Fruit fly (Drosophila melanogaster) whole organism, embryonic: ENCODE measurements around the gene CG46430.

ENCODE experiments used
- BEAF-32 ChIP-seq: fragments of 200-800 bp; sonication (Bioruptor generic); optimal IDR thresholded peaks from 3 replicates; lab custom pipeline; 2017; ENCODE audit warnings: missing biosample characterization, missing genetic modification characterization, mild to moderate bottlenecking, moderate library complexity, missing genetic modification reagents
- CG10431 ChIP-seq: fragments of 200-800 bp; sonication (Bioruptor generic); optimal IDR thresholded peaks from 3 replicates; lab custom pipeline; 2018; ENCODE audit warnings: missing biosample characterization, mild to moderate bottlenecking, missing genetic modification characterization
- CG11696 ChIP-seq: fragments of 200-800 bp; sonication (Bioruptor generic); IDR thresholded peaks from 2 replicates; pipeline ENCODE4 v1.3.6; 2022; ENCODE audit warnings: missing biosample characterization, missing genetic modification characterization
- CG11723 ChIP-seq: fragments of 200-800 bp; sonication (Bioruptor generic); optimal IDR thresholded peaks from 2 replicates; lab custom pipeline; 2017; ENCODE audit warnings: missing biosample characterization, mild to moderate bottlenecking, missing genetic modification characterization
- CG12071 ChIP-seq: fragments of 200-800 bp; sonication (Bioruptor generic); optimal IDR thresholded peaks from 3 replicates; lab custom pipeline; 2018; ENCODE audit warnings: missing biosample characterization, mild to moderate bottlenecking, missing genetic modification characterization
- CG12391 ChIP-seq: fragments of 200-800 bp; sonication (Bioruptor generic); optimal IDR thresholded peaks from 3 replicates; lab custom pipeline; 2018; ENCODE audit warnings: missing biosample characterization, mild to moderate bottlenecking, missing genetic modification characterization, moderate library complexity
- CG12744 ChIP-seq: fragments of 200-800 bp; sonication (Bioruptor generic); optimal IDR thresholded peaks from 2 replicates; lab custom pipeline; 2016; ENCODE audit warnings: missing biosample characterization, missing genetic modification characterization
- CG13287 ChIP-seq: fragments of 200-800 bp; sonication (Bioruptor generic); IDR thresholded peaks from 2 replicates; pipeline ENCODE4 v1.3.6; 2022; ENCODE audit warnings: missing biosample characterization, missing genetic modification characterization; ENCODE audit not compliant: partially characterized antibody
- CG13296 ChIP-seq: fragments of 200-800 bp; sonication (Bioruptor generic); optimal IDR thresholded peaks from 3 replicates; lab custom pipeline; 2018; ENCODE audit warnings: missing biosample characterization, mild to moderate bottlenecking, missing genetic modification characterization
- CG15011 ChIP-seq: fragments of 200-800 bp; sonication (Bioruptor generic); optimal IDR thresholded peaks from 3 replicates; lab custom pipeline; 2018; ENCODE audit warnings: missing biosample characterization, mild to moderate bottlenecking, missing genetic modification characterization
- CG17612 ChIP-seq: fragments of 200-800 bp; sonication (Bioruptor generic); IDR thresholded peaks from 2 replicates; pipeline ENCODE4 v1.3.6; 2022; ENCODE audit warnings: missing biosample characterization, missing genetic modification characterization
- CG18599 ChIP-seq: fragments of 200-800 bp; sonication (Bioruptor generic); optimal IDR thresholded peaks from 3 replicates; lab custom pipeline; 2017; ENCODE audit warnings: missing biosample characterization, missing genetic modification characterization, mild to moderate bottlenecking, moderate library complexity, missing genetic modification reagents
- CG2199 ChIP-seq: fragments of 200-800 bp; sonication (Bioruptor generic); IDR thresholded peaks from 3 replicates; pipeline ENCODE4 v1.3.6; 2022; ENCODE audit warnings: missing biosample characterization, missing genetic modification characterization
- CG2678 ChIP-seq: fragments of 200-800 bp; sonication (Bioruptor generic); optimal IDR thresholded peaks from 3 replicates; lab custom pipeline; 2019; ENCODE audit warnings: missing biosample characterization, mild to moderate bottlenecking, missing genetic modification characterization, moderate library complexity
- CG33213 ChIP-seq: fragments of 200-800 bp; sonication (Bioruptor generic); optimal IDR thresholded peaks from 3 replicates; lab custom pipeline; 2016; ENCODE audit warnings: missing biosample characterization, missing genetic modification characterization
- CG3726 ChIP-seq: fragments of 200-800 bp; sonication (Bioruptor generic); IDR thresholded peaks from 3 replicates; pipeline ENCODE4, ENCODE4 v1.3.6; 2022; ENCODE audit warnings: missing biosample characterization, missing genetic modification characterization
- CG5953 ChIP-seq: fragments of 200-800 bp; sonication (Bioruptor generic); IDR thresholded peaks from 2 replicates; pipeline ENCODE4 v1.3.6; 2022; ENCODE audit warnings: missing biosample characterization, missing genetic modification characterization
- CG7556 ChIP-seq: fragments of 200-800 bp; sonication (Bioruptor generic); optimal IDR thresholded peaks from 2 replicates; lab custom pipeline; 2017; ENCODE audit warnings: missing biosample characterization, mild to moderate bottlenecking, missing genetic modification characterization
- CG9876 ChIP-seq: fragments of 200-800 bp; sonication (Bioruptor generic); optimal IDR thresholded peaks from 2 replicates; lab custom pipeline; 2016; ENCODE audit warnings: missing biosample characterization, missing genetic modification characterization
- D ChIP-seq, 2 experiments: fragments of 200-800 bp in 1 of 2; fragments of >200 bp in 1 of 2; sonication (Bioruptor generic) in 1 of 2; optimal IDR thresholded peaks; 2 replicates in 1 of 2; 3 replicates in 1 of 2; lab custom pipeline; 2017; ENCODE audit warnings: mild to moderate bottlenecking in 1 of 2, missing biosample characterization in 1 of 2, missing genetic modification characterization in 1 of 2, missing genetic modification reagents in 1 of 2
- Dad ChIP-seq: fragments of 200-800 bp; sonication (Bioruptor generic); optimal IDR thresholded peaks from 3 replicates; lab custom pipeline; 2016; ENCODE audit warnings: missing biosample characterization, missing genetic modification characterization
- HLH4C ChIP-seq: fragments of 200-800 bp; sonication (Bioruptor generic); IDR thresholded peaks from 3 replicates; pipeline ENCODE4 v1.3.6; 2022; ENCODE audit warnings: missing biosample characterization, missing genetic modification characterization; ENCODE audit not compliant: partially characterized antibody
- Sox100B ChIP-seq: fragments of 200-800 bp; sonication (Bioruptor generic); optimal IDR thresholded peaks from 3 replicates; lab custom pipeline; 2018; ENCODE audit warnings: missing biosample characterization, mild to moderate bottlenecking, missing genetic modification characterization
- Stat92E ChIP-seq, 3 experiments: fragments of >200 bp in 2 of 3; fragments of 200-800 bp in 1 of 3; sonication (Bioruptor generic) in 1 of 3; optimal IDR thresholded peaks; 2 replicates each; lab custom pipeline; 2017 to 2019; ENCODE audit warnings: missing biosample characterization in 3 of 3, missing genetic modification characterization in 3 of 3, mild to moderate bottlenecking in 1 of 3, moderate library complexity in 1 of 3
- Xrp1 ChIP-seq: fragments of 200-800 bp; sonication (Bioruptor generic); IDR thresholded peaks from 2 replicates; pipeline ENCODE4 v1.3.6; 2022; ENCODE audit warnings: missing biosample characterization, missing genetic modification characterization
- YL-1 ChIP-seq: fragments of 200-800 bp; sonication (Bioruptor generic); optimal IDR thresholded peaks from 3 replicates; lab custom pipeline; 2017; ENCODE audit warnings: missing biosample characterization, mild to moderate bottlenecking, missing genetic modification characterization
- ab ChIP-seq: fragments of 200-800 bp; sonication (Bioruptor generic); optimal IDR thresholded peaks from 2 replicates; lab custom pipeline; 2016; ENCODE audit warnings: missing biosample characterization, missing genetic modification characterization
- abd-A ChIP-seq: fragments of 200-800 bp; sonication (Bioruptor generic); optimal IDR thresholded peaks from 3 replicates; lab custom pipeline; 2019; ENCODE audit warnings: missing biosample characterization, mild to moderate bottlenecking, missing genetic modification characterization, moderate library complexity
- ap ChIP-seq: fragments of 200-800 bp; sonication (Bioruptor generic); IDR thresholded peaks from 2 replicates; pipeline ENCODE4 v1.3.6; 2022; ENCODE audit warnings: missing biosample characterization, missing genetic modification characterization
- ci ChIP-seq: fragments of 200-800 bp; sonication (Bioruptor generic); IDR thresholded peaks from 3 replicates; pipeline ENCODE4 v1.3.6; 2022; ENCODE audit warnings: missing biosample characterization, missing genetic modification characterization
- crol ChIP-seq: fragments of 200-800 bp; sonication (Bioruptor generic); IDR thresholded peaks from 2 replicates; pipeline ENCODE4 v1.3.6; 2022; ENCODE audit warnings: missing biosample characterization, missing genetic modification characterization
- dmrt99B ChIP-seq: fragments of 200-800 bp; sonication (Bioruptor generic); optimal IDR thresholded peaks from 2 replicates; lab custom pipeline; 2018; ENCODE audit warnings: missing biosample characterization, mild to moderate bottlenecking, missing genetic modification characterization, moderate library complexity
- esg ChIP-seq: fragments of 200-800 bp; sonication (Bioruptor generic); conservative IDR thresholded peaks from 2 replicates; pipeline ENCODE4 v1.3.6; 2022; ENCODE audit warnings: missing biosample characterization, missing genetic modification characterization
- fd64A ChIP-seq: fragments of 200-800 bp; sonication (Bioruptor generic); optimal IDR thresholded peaks from 3 replicates; lab custom pipeline; 2018; ENCODE audit warnings: missing biosample characterization, mild to moderate bottlenecking, missing genetic modification characterization
- gfzf ChIP-seq: fragments of 200-800 bp; sonication (Bioruptor generic); optimal IDR thresholded peaks from 2 replicates; lab custom pipeline; 2016; ENCODE audit warnings: missing biosample characterization, mild to moderate bottlenecking, missing genetic modification characterization, moderate library complexity
- hbn ChIP-seq: fragments of 200-800 bp; sonication (Bioruptor generic); IDR thresholded peaks from 2 replicates; pipeline ENCODE4 v1.3.6; 2022; ENCODE audit warnings: missing biosample characterization, missing genetic modification characterization; ENCODE audit not compliant: partially characterized antibody
- hkb ChIP-seq, 2 experiments: fragments of 200-800 bp in 1 of 2; fragments of >200 bp in 1 of 2; sonication (Bioruptor generic) in 1 of 2; IDR thresholded peaks in 1 of 2; optimal IDR thresholded peaks in 1 of 2; 2 replicates each; pipeline versions ENCODE4 v1.3.6 to Lab custom; 2017 to 2022; ENCODE audit warnings: missing biosample characterization in 1 of 2, missing genetic modification characterization in 1 of 2
- insv ChIP-seq, 2 experiments: fragments of 200-800 bp; sonication (Bioruptor generic); optimal IDR thresholded peaks; 3 replicates each; lab custom pipeline; 2016 to 2018; ENCODE audit warnings: missing biosample characterization in 2 of 2, missing genetic modification characterization in 2 of 2
- jing ChIP-seq: fragments of 200-800 bp; sonication (Bioruptor generic); optimal IDR thresholded peaks from 2 replicates; lab custom pipeline; 2018; ENCODE audit warnings: missing biosample characterization, mild to moderate bottlenecking, missing genetic modification characterization
- ken ChIP-seq: fragments of 200-800 bp; sonication (Bioruptor generic); IDR thresholded peaks from 3 replicates; pipeline ENCODE4 v1.3.6; 2022; ENCODE audit warnings: missing biosample characterization, missing genetic modification characterization
- lola ChIP-seq, 3 experiments: fragments of >200 bp in 2 of 3; fragments of 200-800 bp in 1 of 3; sonication (Bioruptor generic) in 1 of 3; optimal IDR thresholded peaks; 2 replicates each; lab custom pipeline; 2017 to 2019; ENCODE audit warnings: missing biosample characterization in 3 of 3, missing genetic modification characterization in 3 of 3, mild to moderate bottlenecking in 1 of 3, moderate library complexity in 1 of 3
- pnt ChIP-seq: fragments of 200-800 bp; sonication (Bioruptor generic); optimal IDR thresholded peaks from 3 replicates; lab custom pipeline; 2016; ENCODE audit warnings: missing biosample characterization, missing genetic modification characterization
- slbo ChIP-seq: fragments of 200-800 bp; sonication (Bioruptor generic); IDR thresholded peaks from 2 replicates; pipeline ENCODE4 v1.3.6; 2022; ENCODE audit warnings: missing biosample characterization, missing genetic modification characterization
- tll ChIP-seq, 2 experiments: fragments of 200-800 bp in 1 of 2; fragments of >200 bp in 1 of 2; sonication (Bioruptor generic) in 1 of 2; optimal IDR thresholded peaks; 2 replicates each; lab custom pipeline; 2017 to 2019; ENCODE audit warnings: missing biosample characterization in 2 of 2, missing genetic modification characterization in 2 of 2, mild to moderate bottlenecking in 1 of 2, moderate library complexity in 1 of 2
- trh ChIP-seq: fragments of 200-800 bp; sonication (Bioruptor generic); optimal IDR thresholded peaks from 2 replicates; lab custom pipeline; 2016; ENCODE audit warnings: missing biosample characterization, missing genetic modification characterization

CG46430 gene

DNA sequence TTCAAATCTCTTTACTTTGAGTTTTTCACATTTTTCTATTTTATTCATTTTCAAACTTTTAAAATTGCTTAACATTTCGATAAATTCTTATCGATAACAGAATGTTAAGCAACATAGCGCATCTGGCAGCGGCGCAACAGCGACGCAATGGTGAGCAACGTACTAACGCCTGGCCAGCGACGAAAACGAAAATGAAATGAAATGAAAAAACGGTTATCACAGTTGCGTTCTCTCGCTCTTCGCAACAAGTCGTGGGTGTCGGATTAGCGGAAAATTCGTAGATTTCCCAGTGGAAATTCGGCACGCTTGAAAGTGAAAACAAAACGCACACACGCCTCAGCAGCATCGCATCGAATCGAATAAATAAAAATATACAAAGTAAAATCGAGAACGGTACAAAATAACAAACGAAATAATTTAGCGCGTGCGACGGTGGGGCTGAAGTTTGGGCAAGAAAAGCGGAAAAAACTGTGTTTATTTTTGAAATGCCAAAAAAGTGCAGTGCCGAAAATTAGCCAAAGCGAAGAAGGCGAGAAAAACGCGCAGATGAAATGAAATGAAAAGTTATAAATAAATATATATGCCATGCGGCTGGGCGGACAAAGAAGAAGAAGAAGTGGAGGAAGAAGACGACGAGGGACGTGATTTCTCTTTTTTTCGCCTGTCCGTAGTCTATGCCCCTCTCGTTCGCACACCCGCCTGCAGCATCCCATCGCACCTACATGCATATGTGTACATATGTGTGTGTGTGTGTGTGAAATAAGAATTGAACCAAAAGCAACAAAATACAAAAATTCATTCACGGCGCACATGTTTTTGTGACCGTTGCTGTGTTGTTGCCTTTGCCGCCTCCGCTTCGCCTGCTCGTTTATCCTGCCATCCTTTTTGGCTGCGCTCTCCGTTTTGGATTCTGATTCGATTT lies 37.7 kb downstream of the CG46430 start (continued):
- TF ChIP-seq CG5953 (GFP tag; lab: Robert Waterston, UW), result no peak
- 0 out of 3 replicates have a peak, but pooled peaks have one; percentile 28 for TF ChIP-seq ken (GFP tag; lab: Robert Waterston, UW)
- peak; percentile 17; the same call in 1 of the 2 replicates for TF ChIP-seq crol (GFP tag; lab: Robert Waterston, UW)
- TF ChIP-seq hbn (GFP tag; lab: Robert Waterston, UW), result peak; percentile 40; the same call in 1 of the 2 replicates
- no peak for TF ChIP-seq CG10431
- no peak for TF ChIP-seq tll (GFP tag; optimal IDR thresholded peaks at IDR 0.05; lab: Kevin White, UChicago)
- TF ChIP-seq CG13296 (GFP tag; lab: Kevin White, UChicago), result no peak
- peak; percentile 0 for TF ChIP-seq CG12744 (GFP tag; lab: Kevin White, UChicago)
- TF ChIP-seq CG3726 (GFP tag; lab: Robert Waterston, UW), result no peak
- peak; percentile 46 for TF ChIP-seq YL-1 (GFP tag; lab: Kevin White, UChicago)
- TF ChIP-seq HLH4C, result peak; percentile 27; the same call in 2 of the 3 replicates
- TF ChIP-seq CG33213 (GFP tag; lab: Kevin White, UChicago), result no peak
- TF ChIP-seq CG17612 (GFP tag; lab: Robert Waterston, UW), result no peak
- no peak for TF ChIP-seq fd64A (GFP tag; lab: Kevin White, UChicago)
- TF ChIP-seq ap, result no peak
- peak; percentile 50 for TF ChIP-seq abd-A (tag; lab: Kevin White, UChicago)
- no peak for TF ChIP-seq hkb (optimal IDR thresholded peaks at IDR 0.05; lab: Kevin White, UChicago)
- peak; percentile 60 for TF ChIP-seq hkb (GFP tag; IDR thresholded peaks at IDR 0.05; lab: Robert Waterston, UW)
- no peak for TF ChIP-seq CG9876
- no peak for TF ChIP-seq jing (GFP tag; lab: Kevin White, UChicago)
- peak; percentile 76 for TF ChIP-seq CG13287 (GFP tag; lab: Robert Waterston, UW)
- TF ChIP-seq ci, result peak; percentile 65
- no peak for TF ChIP-seq CG15011 (GFP tag; lab: Kevin White, UChicago)
- TF ChIP-seq CG12071, result peak; percentile 33
- TF ChIP-seq gfzf (GFP tag; lab: Kevin White, UChicago), result peak; percentile 90
- no peak for TF ChIP-seq esg (GFP tag; lab: Robert Waterston, UW)
- TF ChIP-seq pnt (GFP tag; lab: Kevin White, UChicago), result no peak
- peak; percentile 18 for TF ChIP-seq Sox100B (GFP tag; lab: Kevin White, UChicago)
- peak; percentile 27 for TF ChIP-seq BEAF-32
- no peak for TF ChIP-seq Dad
- no peak for TF ChIP-seq ab (GFP tag; lab: Kevin White, UChicago)
- TF ChIP-seq CG11696, result peak; percentile 95
- TF ChIP-seq, all 482 proteins: peak for 176

dm6 chr3L:10516707-10517450 lies 38.6 kb downstream of the CG46430 start:
- TF ChIP-seq slbo (GFP tag; lab: Robert Waterston, UW), result peak; percentile 45; the same call in 1 of the 2 replicates
- peak in 1 of 2 experiments; percentile 75 for TF ChIP-seq insv (GFP tag; optimal IDR thresholded peaks at IDR 0.05; lab: Kevin White, UChicago)
- no peak for TF ChIP-seq Stat92E (GFP tag; optimal IDR thresholded peaks at IDR 0.05; lab: Kevin White, UChicago)
- peak; percentile 18 for TF ChIP-seq CG7556
- peak; percentile 14 for TF ChIP-seq dmrt99B (tag; lab: Kevin White, UChicago)
- no peak for TF ChIP-seq trh (GFP tag; lab: Kevin White, UChicago)
- TF ChIP-seq abd-A (tag; lab: Kevin White, UChicago), result no peak
- TF ChIP-seq CG2678 (tag; lab: Kevin White, UChicago), result peak; percentile 25
- 0 out of 2 replicates have a peak, but pooled peaks have one; percentile 29 for TF ChIP-seq Xrp1 (GFP tag; lab: Robert Waterston, UW)
- peak; percentile 82; the same call in 2 of the 3 replicates for TF ChIP-seq CG2199
- peak; percentile 6 for TF ChIP-seq CG18599 (GFP tag; lab: Kevin White, UChicago)
- TF ChIP-seq D (optimal IDR thresholded peaks at IDR 0.05; lab: Kevin White, UChicago), result no peak
- no peak for TF ChIP-seq D (GFP tag; optimal IDR thresholded peaks at IDR 0.05; lab: Kevin White, UChicago)
- peak; percentile 38 for TF ChIP-seq CG12391 (tag; lab: Kevin White, UChicago)
- TF ChIP-seq CG11723 (GFP tag; lab: Kevin White, UChicago), result no peak
- peak in 1 of 3 experiments; percentile 10 for TF ChIP-seq lola (GFP tag; optimal IDR thresholded peaks at IDR 0.05; lab: Kevin White, UChicago)
